Fruit fly (Drosophila melanogaster) whole organism, embryonic: Measurements from ENCODE around the gene drm.

ENCODE experiments used
- Aef1 ChIP-seq: fragments of 200-800 bp; sonication (Bioruptor generic); IDR thresholded peaks from 3 replicates; pipeline ENCODE4 v1.3.6; 2022; ENCODE audit warnings: missing biosample characterization, missing genetic modification characterization
- Awh ChIP-seq: fragments of 200-800 bp; sonication (Bioruptor generic); IDR thresholded peaks from 2 replicates; pipeline ENCODE4, ENCODE4 v1.3.6; 2022; ENCODE audit warnings: missing biosample characterization, missing genetic modification characterization
- CG1024 ChIP-seq: fragments of 200-800 bp; sonication (Bioruptor generic); IDR thresholded peaks from 2 replicates; pipeline ENCODE4 v1.3.6; 2022; ENCODE audit warnings: missing biosample characterization, missing genetic modification characterization
- CG10979 ChIP-seq: fragments of 200-800 bp; sonication (Bioruptor generic); optimal IDR thresholded peaks from 2 replicates; lab custom pipeline; 2018; ENCODE audit warnings: missing biosample characterization, mild to moderate bottlenecking, missing genetic modification characterization, moderate library complexity
- CG11093 ChIP-seq: fragments of 200-800 bp; sonication (Bioruptor generic); IDR thresholded peaks from 3 replicates; pipeline ENCODE4 v1.3.6; 2022; ENCODE audit warnings: missing biosample characterization, missing genetic modification characterization
- CG11247 ChIP-seq: fragments of 200-800 bp; sonication (Bioruptor generic); IDR thresholded peaks from 2 replicates; pipeline ENCODE4 v1.3.6; 2022; ENCODE audit warnings: missing biosample characterization, missing genetic modification characterization
- CG12071 ChIP-seq: fragments of 200-800 bp; sonication (Bioruptor generic); optimal IDR thresholded peaks from 3 replicates; lab custom pipeline; 2018; ENCODE audit warnings: missing biosample characterization, mild to moderate bottlenecking, missing genetic modification characterization
- CG12942 ChIP-seq: fragments of 200-800 bp; sonication (Bioruptor generic); optimal IDR thresholded peaks from 3 replicates; lab custom pipeline; 2016; ENCODE audit warnings: missing biosample characterization, missing genetic modification characterization
- CG14050 ChIP-seq: fragments of 200-800 bp; sonication (Bioruptor generic); IDR thresholded peaks from 3 replicates; pipeline ENCODE4 v1.3.6; 2022; ENCODE audit warnings: missing biosample characterization, missing genetic modification characterization
- CG1603 ChIP-seq: fragments of 200-800 bp; sonication (Bioruptor generic); optimal IDR thresholded peaks from 2 replicates; lab custom pipeline; 2019; ENCODE audit warnings: missing biosample characterization, mild to moderate bottlenecking, missing genetic modification characterization, moderate library complexity
- CG16779 ChIP-seq: fragments of 200-800 bp; sonication (Bioruptor generic); IDR thresholded peaks from 2 replicates; pipeline ENCODE4 v1.3.6; 2022; ENCODE audit warnings: missing biosample characterization, missing genetic modification characterization
- CG16863 ChIP-seq: fragments of 200-800 bp; sonication (Bioruptor generic); optimal IDR thresholded peaks from 3 replicates; lab custom pipeline; 2016; ENCODE audit warnings: missing biosample characterization, missing genetic modification characterization
- CG17568 ChIP-seq: fragments of 200-800 bp; sonication (Bioruptor generic); optimal IDR thresholded peaks from 2 replicates; lab custom pipeline; 2018; ENCODE audit warnings: missing biosample characterization, mild to moderate bottlenecking, missing genetic modification characterization, moderate library complexity
- CG18599 ChIP-seq: fragments of 200-800 bp; sonication (Bioruptor generic); optimal IDR thresholded peaks from 3 replicates; lab custom pipeline; 2017; ENCODE audit warnings: missing biosample characterization, missing genetic modification characterization, mild to moderate bottlenecking, moderate library complexity, missing genetic modification reagents
- CG18619 ChIP-seq: fragments of 200-800 bp; sonication (Bioruptor generic); optimal IDR thresholded peaks from 3 replicates; lab custom pipeline; 2017; ENCODE audit warnings: missing biosample characterization, mild to moderate bottlenecking, missing genetic modification characterization
- CG2202 ChIP-seq: fragments of 200-800 bp; sonication (Bioruptor generic); optimal IDR thresholded peaks from 2 replicates; lab custom pipeline; 2018; ENCODE audit warnings: missing biosample characterization, mild to moderate bottlenecking, missing genetic modification characterization
- CG32767 ChIP-seq: fragments of 200-800 bp; sonication (Bioruptor generic); IDR thresholded peaks from 2 replicates; pipeline ENCODE4 v1.3.6; 2022; ENCODE audit warnings: missing biosample characterization, missing genetic modification characterization
- CG4617 ChIP-seq: fragments of 200-800 bp; sonication (Bioruptor generic); optimal IDR thresholded peaks from 3 replicates; lab custom pipeline; 2016; ENCODE audit warnings: missing biosample characterization, missing genetic modification characterization, borderline replicate concordance
- CG5953 ChIP-seq: fragments of 200-800 bp; sonication (Bioruptor generic); IDR thresholded peaks from 2 replicates; pipeline ENCODE4 v1.3.6; 2022; ENCODE audit warnings: missing biosample characterization, missing genetic modification characterization
- CG6791 ChIP-seq: fragments of 200-800 bp; sonication (Bioruptor generic); IDR thresholded peaks from 3 replicates; pipeline ENCODE4 v1.3.6; 2022; ENCODE audit warnings: missing biosample characterization, missing genetic modification characterization; ENCODE audit not compliant: partially characterized antibody
- CG7357 ChIP-seq: fragments of 200-800 bp; sonication (Bioruptor generic); IDR thresholded peaks from 3 replicates; pipeline ENCODE4 v1.3.6; 2022; ENCODE audit warnings: missing biosample characterization, missing genetic modification characterization
- CG7987 ChIP-seq: fragments of 200-800 bp; sonication (Bioruptor generic); optimal IDR thresholded peaks from 2 replicates; lab custom pipeline; 2018; ENCODE audit warnings: missing biosample characterization, mild to moderate bottlenecking, missing genetic modification characterization, moderate library complexity
- CG8944 ChIP-seq: fragments of 200-800 bp; sonication (Bioruptor generic); optimal IDR thresholded peaks from 3 replicates; lab custom pipeline; 2016; ENCODE audit warnings: missing biosample characterization, missing genetic modification characterization
- CHES-1-like ChIP-seq: fragments of 200-800 bp; sonication (Bioruptor generic); optimal IDR thresholded peaks from 2 replicates; lab custom pipeline; 2016; ENCODE audit warnings: missing biosample characterization, missing genetic modification characterization
- CoRest ChIP-seq: fragments of 200-800 bp; sonication (Bioruptor generic); optimal IDR thresholded peaks from 3 replicates; lab custom pipeline; 2018; ENCODE audit warnings: missing biosample characterization, mild to moderate bottlenecking, missing genetic modification characterization, moderate library complexity
- Dfd ChIP-seq, 2 experiments: fragments of >200 bp; optimal IDR thresholded peaks; 2 replicates each; lab custom pipeline; 2017; ENCODE audit warnings: missing biosample characterization in 2 of 2, missing genetic modification characterization in 2 of 2
- E2f1 ChIP-seq: fragments of 200-800 bp; sonication (Bioruptor generic); IDR thresholded peaks from 2 replicates; pipeline ENCODE4 v1.3.6; 2022; ENCODE audit warnings: missing biosample characterization, missing genetic modification characterization
- ERR ChIP-seq: fragments of 200-800 bp; sonication (Bioruptor generic); optimal IDR thresholded peaks from 2 replicates; lab custom pipeline; 2016; ENCODE audit warnings: missing biosample characterization, missing genetic modification characterization
- Elba2 ChIP-seq: fragments of 200-800 bp; sonication (Bioruptor generic); optimal IDR thresholded peaks from 3 replicates; lab custom pipeline; 2016; ENCODE audit warnings: missing biosample characterization, missing genetic modification characterization
- GATAe ChIP-seq: fragments of 200-800 bp; sonication (Bioruptor generic); conservative IDR thresholded peaks from 2 replicates; pipeline ENCODE4 v1.3.6; 2022; ENCODE audit warnings: missing biosample characterization, missing genetic modification characterization
- H15 ChIP-seq: fragments of 200-800 bp; sonication (Bioruptor generic); IDR thresholded peaks from 3 replicates; pipeline ENCODE4 v1.3.6; 2022; ENCODE audit warnings: missing biosample characterization, missing genetic modification characterization
- NFAT ChIP-seq: fragments of 200-800 bp; sonication (Bioruptor generic); IDR thresholded peaks from 2 replicates; pipeline ENCODE4 v1.3.6; 2022; ENCODE audit warnings: missing biosample characterization, missing genetic modification characterization
- Nf-YC ChIP-seq: fragments of 200-800 bp; optimal IDR thresholded peaks from 3 replicates; lab custom pipeline; 2019; ENCODE audit warnings: missing biosample characterization, mild to moderate bottlenecking, missing genetic modification characterization, moderate library complexity
- Oli ChIP-seq: fragments of 200-800 bp; sonication (Bioruptor generic); optimal IDR thresholded peaks from 2 replicates; lab custom pipeline; 2018; ENCODE audit warnings: missing biosample characterization, mild to moderate bottlenecking, missing genetic modification characterization, moderate library complexity
- PHDP ChIP-seq: fragments of 200-800 bp; sonication (Bioruptor generic); optimal IDR thresholded peaks from 3 replicates; lab custom pipeline; 2018; ENCODE audit warnings: missing biosample characterization, mild to moderate bottlenecking, missing genetic modification characterization, moderate library complexity
- Spps ChIP-seq: fragments of 200-800 bp; sonication (Bioruptor generic); optimal IDR thresholded peaks from 2 replicates; lab custom pipeline; 2018; ENCODE audit warnings: missing biosample characterization, mild to moderate bottlenecking, missing genetic modification characterization
- chif ChIP-seq, 2 experiments: fragments of 200-800 bp; sonication (Bioruptor generic); optimal IDR thresholded peaks; 3 replicates each; lab custom pipeline; 2016; ENCODE audit warnings: missing biosample characterization in 2 of 2, missing genetic modification characterization in 2 of 2
- croc ChIP-seq: fragments of 200-800 bp; sonication (Bioruptor generic); conservative IDR thresholded peaks from 3 replicates; pipeline ENCODE4 v1.3.6; 2022; ENCODE audit warnings: missing biosample characterization, missing genetic modification characterization
- dm ChIP-seq: fragments of 200-800 bp; sonication (Bioruptor generic); optimal IDR thresholded peaks from 3 replicates; lab custom pipeline; 2016; ENCODE audit warnings: missing biosample characterization, missing genetic modification characterization
- ems ChIP-seq: fragments of 200-800 bp; sonication (Bioruptor generic); optimal IDR thresholded peaks from 3 replicates; lab custom pipeline; 2016; ENCODE audit warnings: missing biosample characterization, missing genetic modification characterization
- org-1 ChIP-seq: fragments of 200-800 bp; sonication (Bioruptor generic); optimal IDR thresholded peaks from 2 replicates; lab custom pipeline; 2017; ENCODE audit warnings: missing biosample characterization, missing genetic modification characterization
- p53 ChIP-seq: fragments of 200-800 bp; sonication (Bioruptor generic); optimal IDR thresholded peaks from 2 replicates; lab custom pipeline; 2016; ENCODE audit warnings: missing biosample characterization, missing genetic modification characterization
- pan ChIP-seq, 4 experiments: fragments of >200 bp in 3 of 4; fragments of 200-800 bp in 1 of 4; sonication (Bioruptor generic) in 1 of 4; optimal IDR thresholded peaks in 3 of 4; IDR thresholded peaks in 1 of 4; 2 replicates each; pipeline versions ENCODE4 v1.3.6 to Lab custom; 2017 to 2022; ENCODE audit warnings: missing biosample characterization in 2 of 4, missing genetic modification characterization in 2 of 4, mixed read lengths in 1 of 4
- pfk ChIP-seq: fragments of 200-800 bp; sonication (Bioruptor generic); optimal IDR thresholded peaks from 2 replicates; lab custom pipeline; 2018; ENCODE audit warnings: missing biosample characterization, mild to moderate bottlenecking, missing genetic modification characterization, moderate library complexity
- pros ChIP-seq: fragments of 200-800 bp; sonication (Bioruptor generic); optimal IDR thresholded peaks from 3 replicates; lab custom pipeline; 2019; ENCODE audit warnings: missing biosample characterization, mild to moderate bottlenecking, missing genetic modification characterization, moderate library complexity
- pum ChIP-seq: fragments of 200-800 bp; sonication (Bioruptor generic); optimal IDR thresholded peaks from 2 replicates; lab custom pipeline; 2016; ENCODE audit warnings: missing biosample characterization, missing genetic modification characterization
- row ChIP-seq: fragments of 200-800 bp; sonication (Bioruptor generic); IDR thresholded peaks from 3 replicates; pipeline ENCODE4 v1.3.6; 2022; ENCODE audit warnings: missing biosample characterization, missing genetic modification characterization
- sisA ChIP-seq: fragments of 200-800 bp; sonication (Bioruptor generic); IDR thresholded peaks from 2 replicates; pipeline ENCODE4 v1.3.6; 2022; ENCODE audit warnings: missing biosample characterization, missing genetic modification characterization
- trh ChIP-seq: fragments of 200-800 bp; sonication (Bioruptor generic); optimal IDR thresholded peaks from 2 replicates; lab custom pipeline; 2016; ENCODE audit warnings: missing biosample characterization, missing genetic modification characterization
- twi ChIP-seq: fragments of 200-800 bp; optimal IDR thresholded peaks from 2 replicates; lab custom pipeline; 2019; ENCODE audit warnings: missing biosample characterization, mild to moderate bottlenecking, missing genetic modification characterization, moderate library complexity

drm gene

dm6 chr2L:3532973-3533525 is 6.0 kb upstream of the drm start (continued):
- TF ChIP-seq CG18599 = no peak
- TF ChIP-seq pfk (GFP tag; lab: Kevin White, UChicago) = no peak
- TF ChIP-seq Awh (GFP tag; lab: Robert Waterston, UW) = 0 out of 2 replicates have a peak, but pooled peaks have one; percentile 10
- TF ChIP-seq twi (tag; lab: Kevin White, UChicago) = peak; percentile 43
- no peak for TF ChIP-seq Nf-YC (tag; lab: Kevin White, UChicago)
- TF ChIP-seq Dfd (GFP tag; optimal IDR thresholded peaks at IDR 0.05; lab: Kevin White, UChicago) = no peak
- no peak for TF ChIP-seq Spps (tag; lab: Kevin White, UChicago)
- no peak for TF ChIP-seq CG11247 (GFP tag; lab: Robert Waterston, UW)
- no peak for TF ChIP-seq GATAe
- peak; percentile 46 for TF ChIP-seq pum (GFP tag; lab: Kevin White, UChicago)
- peak; percentile 56 for TF ChIP-seq Oli (tag; lab: Kevin White, UChicago)
- peak; percentile 41; the same call in 1 of the 3 replicates for TF ChIP-seq CG7357 (GFP tag; lab: Robert Waterston, UW)
- TF ChIP-seq org-1 = peak; percentile 24
- no peak for TF ChIP-seq CG12071
- no peak for TF ChIP-seq CG6791 (GFP tag; lab: Robert Waterston, UW)
- no peak for TF ChIP-seq trh (GFP tag; lab: Kevin White, UChicago)
- no peak for TF ChIP-seq CG11093 (GFP tag; lab: Robert Waterston, UW)
- TF ChIP-seq CG18619 (GFP tag; lab: Kevin White, UChicago) = no peak
- TF ChIP-seq CG4617 (GFP tag; lab: Kevin White, UChicago) = no peak
- no peak for TF ChIP-seq PHDP (tag; lab: Kevin White, UChicago)
- no peak for TF ChIP-seq CG7987 (GFP tag; lab: Kevin White, UChicago)
- peak; percentile 45; the same call in 1 of the 2 replicates for TF ChIP-seq CG1024 (GFP tag; lab: Robert Waterston, UW)
- TF ChIP-seq CG1603 = peak; percentile 72
- TF ChIP-seq CG2202 (tag; lab: Kevin White, UChicago) = peak; percentile 53
- 0 out of 3 replicates have a peak, but pooled peaks have one; percentile 40 for TF ChIP-seq croc (GFP tag; lab: Robert Waterston, UW)
- no peak for TF ChIP-seq CG17568 (GFP tag; lab: Kevin White, UChicago)
- peak; percentile 53 for TF ChIP-seq row
- TF ChIP-seq CG16779 (GFP tag; lab: Robert Waterston, UW) = no peak
- no peak for TF ChIP-seq CG32767 (GFP tag; lab: Robert Waterston, UW)
- peak; percentile 26 for TF ChIP-seq CoRest (tag; lab: Kevin White, UChicago)
- no peak for TF ChIP-seq pros (GFP tag; lab: Kevin White, UChicago)
- peak; percentile 11 for TF ChIP-seq dm
- TF ChIP-seq chif (GFP tag; optimal IDR thresholded peaks at IDR 0.05; lab: Kevin White, UChicago) = peak; percentile 44 to 76
- TF ChIP-seq CG16863 (GFP tag; lab: Kevin White, UChicago) = peak; percentile 25
- TF ChIP-seq CG10979 (tag; lab: Kevin White, UChicago) = peak; percentile 73
- peak; percentile 28 for TF ChIP-seq CG12942 (GFP tag; lab: Kevin White, UChicago)
- no peak for TF ChIP-seq CG5953 (GFP tag; lab: Robert Waterston, UW)
- TF ChIP-seq p53 (GFP tag; lab: Kevin White, UChicago) = no peak
- TF ChIP-seq E2f1 = 0 out of 2 replicates have a peak, but pooled peaks have one; percentile 22
- TF ChIP-seq NFAT = no peak
- no peak for TF ChIP-seq pan (optimal IDR thresholded peaks at IDR 0.05; lab: Kevin White, UChicago)
- TF ChIP-seq pan (GFP tag; optimal IDR thresholded peaks at IDR 0.05 in 1 of 2, IDR thresholded peaks at IDR 0.05 in 1 of 2) = peak in 1 of 2 experiments; percentile 65
- peak; percentile 4 for TF ChIP-seq CHES-1-like (GFP tag; lab: Kevin White, UChicago)
- no peak for TF ChIP-seq Aef1 (GFP tag; lab: Robert Waterston, UW)
- no peak for TF ChIP-seq ERR (GFP tag; lab: Kevin White, UChicago)
- TF ChIP-seq Elba2 (GFP tag; lab: Kevin White, UChicago) = peak; percentile 76
- TF ChIP-seq H15 (GFP tag; lab: Robert Waterston, UW) = no peak
- TF ChIP-seq CG8944 (GFP tag; lab: Kevin White, UChicago) = peak; percentile 36
- TF ChIP-seq ems (GFP tag; lab: Kevin White, UChicago) = peak; percentile 30
- peak; percentile 59 for TF ChIP-seq sisA
- TF ChIP-seq CG14050 (GFP tag; lab: Robert Waterston, UW) = no peak
